Worm (Caenorhabditis elegans) whole organism, dauer: ENCODE data around the gene ZK856.5.

ENCODE experiments used
- unc-62 ChIP-seq: sonication (generic microtip); optimal IDR thresholded peaks from 2 replicates; lab custom pipeline; 2017; ENCODE audit warnings: missing biosample characterization, missing genetic modification reagents, missing genetic modification characterization

Gene ZK856.5

ce11 chrV:10190081-10190556, at the start of gene ZK856.5:
Gene ZK856.5, minus strand, starts transcription at chrV:10190131.
- TF ChIP-seq unc-62 (GFP tag; lab: Kevin White, UChicago), result no peak

DNA sequence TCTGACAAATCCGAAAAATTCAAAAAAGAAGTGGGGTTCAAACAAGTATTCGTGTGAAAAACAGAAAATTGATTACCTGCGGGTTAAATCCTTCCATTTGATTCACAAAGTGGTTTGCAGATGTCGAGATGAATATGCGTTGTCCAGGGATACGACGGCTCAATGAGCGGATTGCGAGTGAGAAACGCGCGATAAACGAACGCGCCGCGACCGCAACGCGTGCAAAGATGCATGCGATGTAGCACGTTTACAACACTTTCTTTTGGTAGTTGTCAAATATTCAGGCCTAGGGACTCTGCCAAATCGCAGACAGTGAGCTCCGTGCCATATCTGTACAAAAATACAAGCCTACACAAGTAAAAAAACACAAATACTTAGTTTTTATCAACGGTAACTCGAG, 48.7 kb upstream of the ZK856.5 start, which contains the start of gene fubl-1:
Gene fubl-1, minus strand, starts transcription at position 202 of the 400 bp plus-strand sequence.
- TF ChIP-seq unc-62 (GFP tag; lab: Kevin White, UChicago), result no peak

DNA sequence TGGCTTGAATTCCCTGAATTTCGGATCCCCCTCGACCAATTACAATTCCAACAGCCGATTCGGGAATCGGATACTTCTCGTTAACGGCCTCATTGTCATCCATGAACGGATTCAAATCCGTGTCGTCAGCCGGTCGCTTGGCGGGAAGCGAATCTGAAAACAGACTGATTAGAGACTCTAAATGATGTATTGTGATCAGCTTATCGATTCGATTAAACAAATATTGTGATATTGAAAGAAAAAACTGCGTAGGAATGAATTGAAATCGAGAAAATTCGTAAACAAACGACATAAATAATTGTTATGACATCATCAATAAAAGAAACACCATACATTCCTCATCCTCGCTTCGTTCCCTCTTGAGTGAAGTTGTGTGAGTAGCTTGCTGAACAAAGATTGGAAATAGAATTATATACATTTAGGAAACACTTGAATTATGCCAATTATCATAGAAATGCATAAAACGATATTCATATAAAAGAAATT, 48.1 kb upstream of the ZK856.5 start:
- TF ChIP-seq unc-62 (GFP tag; lab: Kevin White, UChicago), result no peak

- TF ChIP-seq unc-62 (GFP tag; lab: Kevin White, UChicago), result no peak
Measured at ce11 chrV:10237171-10237570, 47.2 kb upstream of the ZK856.5 start.

ce11 chrV:10233330-10233729, 43.4 kb upstream of the ZK856.5 start, which contains the start of gene str-182:
Gene str-182, minus strand, starts transcription at chrV:10233430.
- no peak for TF ChIP-seq unc-62 (GFP tag; lab: Kevin White, UChicago)

ce11 chrV:10230932-10231331, 41.0 kb upstream of the ZK856.5 start, which contains the start of gene fipr-6:
Gene fipr-6, plus strand, starts transcription at chrV:10231232.
- TF ChIP-seq unc-62 (GFP tag; lab: Kevin White, UChicago), result no peak

DNA sequence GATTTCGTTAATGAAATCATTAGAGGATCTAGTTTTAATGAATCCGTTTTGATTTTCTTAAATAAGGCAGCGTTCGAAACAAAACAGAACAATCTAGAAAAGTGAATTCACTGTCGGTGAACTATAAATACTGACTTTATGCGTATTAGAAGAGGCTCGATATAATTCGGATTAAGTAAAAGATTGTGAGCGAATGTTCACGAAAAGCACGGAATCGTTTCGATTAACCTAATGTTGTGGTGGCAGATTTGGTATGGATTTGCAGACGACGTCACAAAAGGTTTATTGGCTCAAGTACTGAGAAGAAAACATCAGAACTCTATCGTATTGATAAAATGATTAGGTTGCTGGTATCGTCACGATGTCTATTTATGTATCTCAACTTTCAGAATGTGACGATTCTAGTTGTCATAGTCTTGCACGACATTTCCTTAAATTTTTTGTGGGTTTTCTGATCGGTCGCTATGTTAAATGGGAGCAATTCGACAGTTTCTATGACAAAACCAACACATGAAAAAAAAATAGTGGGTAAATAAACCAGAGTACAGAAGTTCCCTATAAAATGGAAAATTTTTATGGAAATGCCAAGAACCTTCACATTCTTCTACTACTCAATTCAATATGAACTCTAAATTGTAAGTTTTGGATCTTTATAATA, 39.4 kb upstream of the ZK856.5 start, which contains the start of the genes pyt-1 and fipr-7:
Gene pyt-1, minus strand, starts transcription at position 101 of the 658 bp plus-strand sequence.
Gene fipr-7, plus strand, starts transcription at position 608 of the 658 bp plus-strand sequence.
- TF ChIP-seq unc-62 (GFP tag; lab: Kevin White, UChicago), result no peak

DNA sequence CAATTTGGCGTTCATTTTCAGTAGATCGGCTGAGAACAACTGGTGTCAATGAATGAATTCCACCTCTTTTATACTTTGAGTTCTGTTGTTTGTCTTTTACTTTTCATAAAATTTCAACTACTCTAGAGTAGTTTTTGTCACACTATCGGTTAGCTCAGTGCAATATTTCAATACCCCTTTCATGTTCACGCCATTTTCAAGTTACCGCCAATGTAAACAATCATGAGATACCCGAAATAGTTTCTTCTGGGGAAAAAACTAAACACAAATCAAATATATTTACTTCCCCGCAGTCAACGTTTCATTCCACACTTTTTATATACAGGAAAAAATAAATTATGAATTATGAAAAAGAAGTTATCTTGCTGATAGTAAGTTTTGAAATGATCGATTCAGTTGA, 38.4 kb upstream of the ZK856.5 start, which contains the start of gene fipr-4:
Gene fipr-4, minus strand, starts transcription at position 101 of the 400 bp plus-strand sequence.
- TF ChIP-seq unc-62 (GFP tag; lab: Kevin White, UChicago), result no peak

- TF ChIP-seq unc-62 (GFP tag; lab: Kevin White, UChicago), result no peak
Measured at ce11 chrV:10227333-10227732, 37.4 kb upstream of the ZK856.5 start, which contains the start of gene ttr-19. Gene ttr-19, minus strand, starts transcription at chrV:10227433.

ce11 chrV:10225610-10226009, 35.7 kb upstream of the ZK856.5 start, which contains the start of gene daf-36:
Gene daf-36, minus strand, starts transcription at chrV:10225710.
- no peak for TF ChIP-seq unc-62 (GFP tag; lab: Kevin White, UChicago)

ce11 chrV:10224619-10225018, 34.7 kb upstream of the ZK856.5 start:
- TF ChIP-seq unc-62 (GFP tag; lab: Kevin White, UChicago), result no peak

DNA sequence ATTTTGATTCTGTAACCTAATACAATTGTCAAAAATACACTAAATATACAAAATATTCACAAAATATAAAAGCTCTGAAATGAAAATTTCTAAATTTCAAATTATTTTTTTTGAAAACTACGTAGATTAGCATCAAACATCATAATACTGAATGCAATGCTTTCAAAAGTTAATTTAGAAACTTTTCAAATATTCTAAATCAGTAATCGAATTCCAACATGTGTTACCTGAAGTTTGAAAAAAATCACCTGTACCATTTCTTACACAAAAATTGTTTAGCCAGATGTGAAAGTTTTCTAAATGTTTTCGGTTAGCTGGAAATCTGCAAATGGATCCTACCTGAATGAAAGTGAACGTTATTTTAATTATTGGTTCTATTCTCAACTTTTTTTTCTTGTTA, 32.1 kb upstream of the ZK856.5 start, which contains the start of gene C12D8.20:
Gene C12D8.20, plus strand, starts transcription at position 301 of the 400 bp plus-strand sequence.
- TF ChIP-seq unc-62 (GFP tag; lab: Kevin White, UChicago), result no peak

ce11 chrV:10221317-10221716, 31.4 kb upstream of the ZK856.5 start, which contains the start of the genes fipr-5 and fipr-9:
Gene fipr-5, minus strand, starts transcription at chrV:10221417.
Gene fipr-9, plus strand, starts transcription at chrV:10221662.
- no peak for TF ChIP-seq unc-62 (GFP tag; lab: Kevin White, UChicago)

DNA sequence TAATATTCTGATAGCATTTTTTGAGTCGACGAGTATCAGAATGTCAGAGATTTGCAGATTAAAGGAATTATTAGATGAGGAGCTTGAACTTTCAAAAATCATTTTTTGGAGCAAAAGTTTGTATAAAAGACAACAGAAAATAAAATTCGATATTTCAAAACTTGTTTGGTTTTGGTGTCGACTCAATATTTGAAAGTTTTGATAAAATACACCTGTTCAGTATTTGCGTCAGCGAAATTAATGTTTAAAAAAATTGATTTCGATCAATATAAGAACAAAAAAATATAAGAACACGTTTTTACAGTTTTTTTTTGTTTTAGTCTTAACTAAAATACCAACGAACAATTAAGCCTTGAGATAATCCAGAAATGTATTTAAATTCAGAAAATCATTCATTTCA, 30.7 kb upstream of the ZK856.5 start, which contains the start of gene C12D8.13:
Gene C12D8.13, minus strand, starts transcription at position 101 of the 400 bp plus-strand sequence.
- TF ChIP-seq unc-62 (GFP tag; lab: Kevin White, UChicago), result no peak

DNA sequence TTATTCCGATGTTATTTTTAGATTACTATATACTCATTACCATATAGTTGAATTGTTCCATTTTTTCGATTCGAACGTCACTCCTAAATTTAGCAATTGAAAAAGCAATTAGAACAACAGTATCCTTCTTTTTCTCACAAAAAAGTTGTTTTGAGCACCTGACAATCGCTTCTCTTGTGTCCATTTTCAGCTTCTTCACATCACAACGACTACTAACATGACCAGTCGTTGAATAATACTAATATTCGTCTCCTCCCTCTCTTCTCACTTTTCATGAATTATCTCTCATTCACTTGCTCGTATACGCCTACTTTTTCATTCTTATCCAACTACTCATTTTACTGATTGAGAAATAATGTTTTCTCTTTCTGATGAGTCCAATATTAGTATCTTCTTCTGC, 26.8 kb upstream of the ZK856.5 start, which contains the start of gene ZK856.14:
Gene ZK856.14, plus strand, starts transcription at position 301 of the 400 bp plus-strand sequence.
- TF ChIP-seq unc-62 (GFP tag; lab: Kevin White, UChicago), result no peak

DNA sequence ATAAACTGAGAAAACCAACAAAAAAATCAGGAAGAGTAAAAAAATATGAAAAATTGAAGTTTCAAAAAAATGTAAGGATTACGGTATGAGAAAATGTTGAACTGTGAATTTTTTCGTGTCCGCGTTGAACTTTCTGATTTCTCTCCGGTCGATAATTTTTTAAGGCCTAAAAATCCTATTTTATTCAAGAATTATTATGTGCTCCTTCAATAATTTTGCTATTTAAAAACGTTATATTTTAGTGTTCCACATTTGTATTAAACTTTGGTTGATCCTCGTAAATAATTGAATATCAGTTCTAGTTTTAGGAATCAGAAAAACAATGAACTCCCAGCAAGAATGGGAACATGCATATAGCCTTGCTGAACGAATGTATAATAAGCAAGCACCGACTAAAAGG, 22.7 kb upstream of the ZK856.5 start, which contains the start of gene hpo-40:
Gene hpo-40, plus strand, starts transcription at position 301 of the 400 bp plus-strand sequence.
- no peak for TF ChIP-seq unc-62 (GFP tag; lab: Kevin White, UChicago)
